Worm (Caenorhabditis elegans): ENCODE measurements around the gene asp-19.

asp-19 gene

ce11 chrV:18711362-18711761, 17.8 kb downstream of the asp-19 start:
- TF ChIP-seq him-1 (tag; optimal IDR thresholded peaks at IDR 0.05) (no peak), W03F9.2 (tag; optimal IDR thresholded peaks at IDR 0.05) (no peak), dao-5 (tag; optimal IDR thresholded peaks at IDR 0.05) (no peak)

ce11 chrV:18710045-18710490, 19.1 kb downstream of the asp-19 start:
- TF ChIP-seq W03F9.2 (tag; optimal IDR thresholded peaks at IDR 0.05) (no peak), him-1 (tag; optimal IDR thresholded peaks at IDR 0.05) (no peak), dao-5 (tag; optimal IDR thresholded peaks at IDR 0.05) (no peak)

ce11 chrV:18709203-18709860, 19.8 kb downstream of the asp-19 start, which contains the start of gene Y17D7C.6:
Gene Y17D7C.6, plus strand, starts transcription at chrV:18709810.
- TF ChIP-seq dao-5 (tag; optimal IDR thresholded peaks at IDR 0.05) (no peak), W03F9.2 (tag; optimal IDR thresholded peaks at IDR 0.05) (no peak), him-1 (tag; optimal IDR thresholded peaks at IDR 0.05) (no peak)

ce11 chrV:18708015-18708414, 21.2 kb downstream of the asp-19 start:
- TF ChIP-seq him-1 (tag; optimal IDR thresholded peaks at IDR 0.05) (no peak), dao-5 (tag; optimal IDR thresholded peaks at IDR 0.05) (no peak), W03F9.2 (tag; optimal IDR thresholded peaks at IDR 0.05) (no peak)

ce11 chrV:18706063-18706620, 23.0 kb downstream of the asp-19 start, which contains the start of gene Y17D7C.1:
Gene Y17D7C.1, plus strand, starts transcription at chrV:18706570.
- no peak for TF ChIP-seq him-1 (tag; optimal IDR thresholded peaks at IDR 0.05)
- no peak for TF ChIP-seq W03F9.2 (tag; optimal IDR thresholded peaks at IDR 0.05)
- no peak for TF ChIP-seq dao-5 (tag; optimal IDR thresholded peaks at IDR 0.05)

- TF ChIP-seq him-1 (tag; optimal IDR thresholded peaks at IDR 0.05) (no peak), dao-5 (tag; optimal IDR thresholded peaks at IDR 0.05) (no peak), W03F9.2 (tag; optimal IDR thresholded peaks at IDR 0.05) (no peak)
These were observed 23.7 kb downstream of the asp-19 start for ce11 chrV:18705319-18706062.

- TF ChIP-seq dao-5 (tag; optimal IDR thresholded peaks at IDR 0.05) (no peak), W03F9.2 (tag; optimal IDR thresholded peaks at IDR 0.05) (no peak), him-1 (tag; optimal IDR thresholded peaks at IDR 0.05) (no peak)
These were observed 27.9 kb downstream of the asp-19 start, which contains the start of gene Y69H2.9 for ce11 chrV:18701306-18701705. Gene Y69H2.9, plus strand, starts transcription at chrV:18701538.

ce11 chrV:18699326-18699725, 29.8 kb downstream of the asp-19 start, which contains the start of gene nhr-241:
Gene nhr-241, plus strand, starts transcription at chrV:18699451.
- TF ChIP-seq W03F9.2 (tag; optimal IDR thresholded peaks at IDR 0.05) = no peak

ce11 chrV:18695469-18695868, 33.7 kb downstream of the asp-19 start:
- TF ChIP-seq W03F9.2 (tag; optimal IDR thresholded peaks at IDR 0.05) (no peak), dao-5 (tag; optimal IDR thresholded peaks at IDR 0.05) (no peak), him-1 (tag; optimal IDR thresholded peaks at IDR 0.05) (no peak)

ce11 chrV:18689681-18690080, 39.5 kb downstream of the asp-19 start, which contains the start of the genes ubc-19 and Y69H2.7:
Gene ubc-19, minus strand, starts transcription at chrV:18689762.
Gene Y69H2.7, plus strand, starts transcription at chrV:18689989.
- TF ChIP-seq dao-5 (tag; optimal IDR thresholded peaks at IDR 0.05) (no peak), W03F9.2 (tag; optimal IDR thresholded peaks at IDR 0.05) (no peak), him-1 (tag; optimal IDR thresholded peaks at IDR 0.05) (no peak)

- TF ChIP-seq him-1 (tag; optimal IDR thresholded peaks at IDR 0.05) (no peak), W03F9.2 (tag; optimal IDR thresholded peaks at IDR 0.05) (no peak), dao-5 (tag; optimal IDR thresholded peaks at IDR 0.05) (no peak)
These were observed 41.8 kb downstream of the asp-19 start for ce11 chrV:18687361-18687760.

- no peak for TF ChIP-seq dao-5 (tag; optimal IDR thresholded peaks at IDR 0.05)
These were observed 44.7 kb downstream of the asp-19 start, which contains the start of gene Y69H2.17 for ce11 chrV:18684455-18684987. Gene Y69H2.17, plus strand, starts transcription at chrV:18684937.

Data from whole organism, L4/young adult.